Worm (Caenorhabditis elegans) whole organism, L1 larva: Measurements from ENCODE around the gene imph-1.

Source experiments
- aha-1 ChIP-seq: fragments of 150-350 bp; optimal IDR thresholded peaks from 2 replicates; lab custom pipeline; 2014; ENCODE audit warnings: missing biosample characterization, missing genetic modification characterization
- ama-1 ChIP-seq: fragments of 150-350 bp; optimal IDR thresholded peaks from 2 replicates; lab custom pipeline; 2014
- blmp-1 ChIP-seq: fragments of 150-350 bp; optimal IDR thresholded peaks from 2 replicates; lab custom pipeline; 2014; ENCODE audit warnings: missing biosample characterization, missing genetic modification characterization
- ceh-82 ChIP-seq, 3 experiments: fragments of 150-350 bp in 1 of 3; sonication (generic microtip) in 2 of 3; optimal IDR thresholded peaks; 2 replicates each; lab custom pipeline; 2014 to 2017; ENCODE audit warnings: missing biosample characterization in 3 of 3, missing genetic modification characterization in 3 of 3
- nhr-11 ChIP-seq: fragments of 150-350 bp; optimal IDR thresholded peaks from 2 replicates; lab custom pipeline; 2014; ENCODE audit warnings: missing biosample characterization, missing genetic modification characterization

DNA sequence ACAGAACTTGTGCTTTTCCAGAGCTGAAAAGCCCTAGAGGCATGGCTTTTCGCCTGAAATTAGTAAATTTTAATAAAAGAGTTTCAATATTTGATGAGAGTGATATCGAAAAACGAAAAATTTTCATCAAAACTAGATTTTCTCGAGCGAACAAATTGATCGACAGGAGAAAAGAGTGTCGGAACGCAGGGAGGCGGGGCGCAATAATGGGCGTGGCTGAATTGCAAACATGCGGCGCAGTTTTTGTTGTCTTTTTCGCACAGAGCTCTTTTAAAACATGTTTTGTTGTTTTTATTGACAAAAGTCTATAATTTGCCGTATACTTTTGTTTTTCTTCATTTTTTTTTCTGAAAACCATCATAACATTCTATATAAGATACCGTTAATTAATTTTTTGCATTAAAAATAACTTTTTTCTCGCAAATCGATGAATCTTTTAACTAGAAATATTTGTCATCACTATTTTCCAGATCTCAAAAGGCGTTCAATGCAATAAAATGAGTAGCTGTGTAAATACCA is 25.0 kb downstream of the imph-1 start, which contains the start of the genes sel-5 and wdr-48:
- TF ChIP-seq aha-1 (no peak), ama-1 (lab: Kevin White, UChicago) (no peak), ceh-82 (tag; optimal IDR thresholded peaks at IDR 0.05; lab: Kevin White, UChicago) (peak in 1 of 3 experiments; percentile 18), nhr-11 (tag; lab: Kevin White, UChicago) (no peak), blmp-1 (tag; lab: Kevin White, UChicago) (peak; percentile 60)
